Worm (Caenorhabditis elegans): ENCODE measurements around the gene cyp-13A2.

The cyp-13A2 gene

ce11 chrII:9781842-9782241 lies 5.6 kb downstream of the cyp-13A2 start, which contains the start of gene cyp-13A1:
Gene cyp-13A1 (minus strand): TSS chrII:9781997.
- TF ChIP-seq elt-2 (tag; optimal IDR thresholded peaks at IDR 0.05) (peak; percentile 29), ztf-11 (tag; optimal IDR thresholded peaks at IDR 0.05) (no peak), nhr-20 (tag; optimal IDR thresholded peaks at IDR 0.05) (peak; percentile 38), nhr-237 (tag; optimal IDR thresholded peaks at IDR 0.05) (no peak)

DNA sequence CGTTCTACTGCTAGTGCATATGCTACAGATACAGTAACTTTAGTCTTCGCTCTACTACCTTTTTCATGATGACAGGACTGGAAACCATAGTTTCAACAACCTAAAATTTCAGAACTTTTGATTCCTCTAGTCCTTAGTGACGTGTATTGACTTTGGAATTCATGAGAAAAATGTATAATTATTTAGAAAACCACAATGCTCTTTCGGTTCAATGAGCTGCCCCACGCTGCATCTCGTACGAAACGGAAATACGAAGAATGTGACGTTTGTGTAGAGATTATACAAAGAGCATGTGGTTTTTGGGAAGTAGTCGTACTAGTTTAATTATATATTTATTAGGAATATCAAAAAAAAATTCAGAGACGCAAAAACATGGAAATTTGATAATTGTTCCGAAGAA lies 8.9 kb downstream of the cyp-13A2 start:
- no peak for TF ChIP-seq hlh-17 (GFP tag; optimal IDR thresholded peaks at IDR 0.05; ENCODE audit: borderline replicate concordance)
- TF ChIP-seq zip-4 (GFP tag; optimal IDR thresholded peaks at IDR 0.05) = no peak
- no peak for TF ChIP-seq rnt-1 (tag; optimal IDR thresholded peaks at IDR 0.05)
- no peak for TF ChIP-seq ces-1 (GFP tag; optimal IDR thresholded peaks at IDR 0.05)
- TF ChIP-seq pax-3 (tag; optimal IDR thresholded peaks at IDR 0.05) = no peak
- peak; percentile 62 for TF ChIP-seq fkh-8 (tag; optimal IDR thresholded peaks at IDR 0.05)
- no peak for TF ChIP-seq mab-9 (GFP tag; IDR thresholded peaks at IDR 0.05)
- TF ChIP-seq nhr-77 (tag; optimal IDR thresholded peaks at IDR 0.05) = no peak
- no peak for TF ChIP-seq ets-5 (GFP tag; IDR thresholded peaks at IDR 0.05)
- TF ChIP-seq C34B4.2 (tag; optimal IDR thresholded peaks at IDR 0.05) = no peak
- TF ChIP-seq efl-1 (optimal IDR thresholded peaks at IDR 0.05) = no peak
- no peak for TF ChIP-seq efl-1 (GFP tag; optimal IDR thresholded peaks at IDR 0.05 in 1 of 2)
- peak; percentile 32 for TF ChIP-seq nhr-47 (tag; optimal IDR thresholded peaks at IDR 0.05)
- TF ChIP-seq mep-1 (tag; optimal IDR thresholded peaks at IDR 0.05) = no peak
- no peak for TF ChIP-seq ceh-88 (GFP tag; IDR thresholded peaks at IDR 0.05)
- no peak for TF ChIP-seq nhr-12 (tag; optimal IDR thresholded peaks at IDR 0.05)
- TF ChIP-seq ceh-8 (GFP tag; optimal IDR thresholded peaks at IDR 0.05) = no peak
- TF ChIP-seq swsn-7 (tag; optimal IDR thresholded peaks at IDR 0.05) = no peak
- peak; percentile 29 for TF ChIP-seq lin-14 (GFP tag; optimal IDR thresholded peaks at IDR 0.05)
- TF ChIP-seq sox-4 (tag; optimal IDR thresholded peaks at IDR 0.05) = peak; percentile 52
- no peak for TF ChIP-seq unc-62 (GFP tag; optimal IDR thresholded peaks at IDR 0.05)
- no peak for TF ChIP-seq alr-1 (tag; optimal IDR thresholded peaks at IDR 0.05; ENCODE audit: borderline replicate concordance)
- TF ChIP-seq vab-15 (tag; optimal IDR thresholded peaks at IDR 0.05) = no peak
- TF ChIP-seq F16B12.6 (tag; optimal IDR thresholded peaks at IDR 0.05) = no peak
- no peak for TF ChIP-seq nhr-11 (tag; optimal IDR thresholded peaks at IDR 0.05)
- peak; percentile 52 for TF ChIP-seq nhr-71 (tag; optimal IDR thresholded peaks at IDR 0.05)
- no peak for TF ChIP-seq hlh-4 (tag; optimal IDR thresholded peaks at IDR 0.05)
- TF ChIP-seq fkh-4 (tag; optimal IDR thresholded peaks at IDR 0.05; ENCODE audit: borderline replicate concordance) = no peak
- TF ChIP-seq nhr-237 (tag; optimal IDR thresholded peaks at IDR 0.05) = no peak
- no peak for TF ChIP-seq sup-37 (GFP tag; optimal IDR thresholded peaks at IDR 0.05)
- TF ChIP-seq zag-1 (tag; optimal IDR thresholded peaks at IDR 0.05) = no peak
- TF ChIP-seq hpl-2 (GFP tag; optimal IDR thresholded peaks at IDR 0.05) = no peak
- peak; percentile 2 for TF ChIP-seq xbp-1 (tag; optimal IDR thresholded peaks at IDR 0.05)
- no peak for TF ChIP-seq ceh-82 (tag; optimal IDR thresholded peaks at IDR 0.05)
- no peak for TF ChIP-seq skn-1 (tag; optimal IDR thresholded peaks at IDR 0.05)
- TF ChIP-seq aly-2 (tag; optimal IDR thresholded peaks at IDR 0.05) = no peak
- TF ChIP-seq egl-13 (tag; optimal IDR thresholded peaks at IDR 0.05) = no peak
- TF ChIP-seq nhr-28 (tag; optimal IDR thresholded peaks at IDR 0.05) = no peak
- TF ChIP-seq lin-13 (GFP tag; optimal IDR thresholded peaks at IDR 0.05) = no peak
- TF ChIP-seq nhr-84 (tag; optimal IDR thresholded peaks at IDR 0.05) = no peak
- no peak for TF ChIP-seq ztf-4 (tag; optimal IDR thresholded peaks at IDR 0.05)
- no peak for TF ChIP-seq ceh-63 (GFP tag; optimal IDR thresholded peaks at IDR 0.05)
- TF ChIP-seq ztf-11 (tag; optimal IDR thresholded peaks at IDR 0.05) = no peak

All from whole organism, L1 larva.